Fruit fly (Drosophila melanogaster) whole organism, embryonic: Measurements from ENCODE around the gene CG11309.
A peak's percentile ranks its signal among the peaks of the same experiment; 100 is the strongest.

Source experiments
- Atf-2 ChIP-seq: fragments of 200-800 bp; sonication (Bioruptor generic); optimal IDR thresholded peaks from 2 replicates; lab custom pipeline; 2016; ENCODE audit warnings: missing biosample characterization, missing genetic modification characterization
- Awh ChIP-seq: fragments of 200-800 bp; sonication (Bioruptor generic); IDR thresholded peaks from 2 replicates; pipeline ENCODE4, ENCODE4 v1.3.6; 2022; ENCODE audit warnings: missing biosample characterization, missing genetic modification characterization
- CG11247 ChIP-seq: fragments of 200-800 bp; sonication (Bioruptor generic); IDR thresholded peaks from 2 replicates; pipeline ENCODE4 v1.3.6; 2022; ENCODE audit warnings: missing biosample characterization, missing genetic modification characterization
- CG11504 ChIP-seq: fragments of 200-800 bp; sonication (Bioruptor generic); optimal IDR thresholded peaks from 3 replicates; lab custom pipeline; 2019; ENCODE audit warnings: missing biosample characterization, mild to moderate bottlenecking, missing genetic modification characterization, moderate library complexity
- CG13123 ChIP-seq: fragments of 200-800 bp; sonication (Bioruptor generic); optimal IDR thresholded peaks from 2 replicates; lab custom pipeline; 2016; ENCODE audit warnings: missing biosample characterization, missing genetic modification characterization
- CG13424 ChIP-seq: fragments of 200-800 bp; sonication (Bioruptor generic); optimal IDR thresholded peaks from 2 replicates; lab custom pipeline; 2019; ENCODE audit warnings: missing biosample characterization, mild to moderate bottlenecking, missing genetic modification characterization, moderate library complexity
- CG1602 ChIP-seq: fragments of 200-800 bp; sonication (Bioruptor generic); optimal IDR thresholded peaks from 3 replicates; lab custom pipeline; 2016; ENCODE audit warnings: missing biosample characterization, missing genetic modification characterization
- CG18619 ChIP-seq: fragments of 200-800 bp; sonication (Bioruptor generic); optimal IDR thresholded peaks from 3 replicates; lab custom pipeline; 2017; ENCODE audit warnings: missing biosample characterization, mild to moderate bottlenecking, missing genetic modification characterization
- CG2202 ChIP-seq: fragments of 200-800 bp; sonication (Bioruptor generic); optimal IDR thresholded peaks from 2 replicates; lab custom pipeline; 2018; ENCODE audit warnings: missing biosample characterization, mild to moderate bottlenecking, missing genetic modification characterization
- CG32767 ChIP-seq: fragments of 200-800 bp; sonication (Bioruptor generic); IDR thresholded peaks from 2 replicates; pipeline ENCODE4 v1.3.6; 2022; ENCODE audit warnings: missing biosample characterization, missing genetic modification characterization
- CG3407 ChIP-seq: fragments of 200-800 bp; sonication (Bioruptor generic); optimal IDR thresholded peaks from 2 replicates; lab custom pipeline; 2018; ENCODE audit warnings: missing biosample characterization, mild to moderate bottlenecking, missing genetic modification characterization
- CG3838 ChIP-seq: fragments of 200-800 bp; sonication (Bioruptor generic); optimal IDR thresholded peaks from 3 replicates; lab custom pipeline; 2016; ENCODE audit warnings: missing biosample characterization, missing genetic modification characterization
- CG4730 ChIP-seq: fragments of 200-800 bp; sonication (Bioruptor generic); IDR thresholded peaks from 2 replicates; pipeline ENCODE4 v1.3.6; 2022; ENCODE audit warnings: missing biosample characterization, missing genetic modification characterization
- CG6175 ChIP-seq: fragments of 200-800 bp; sonication (Bioruptor generic); IDR thresholded peaks from 3 replicates; pipeline ENCODE4 v1.3.6; 2022; ENCODE audit warnings: missing biosample characterization, missing genetic modification characterization
- CG7271 ChIP-seq: fragments of 200-800 bp; sonication (Bioruptor generic); optimal IDR thresholded peaks from 2 replicates; lab custom pipeline; 2018; ENCODE audit warnings: missing biosample characterization, mild to moderate bottlenecking, missing genetic modification characterization, moderate library complexity
- CG7987 ChIP-seq: fragments of 200-800 bp; sonication (Bioruptor generic); optimal IDR thresholded peaks from 2 replicates; lab custom pipeline; 2018; ENCODE audit warnings: missing biosample characterization, mild to moderate bottlenecking, missing genetic modification characterization, moderate library complexity
- CG8478 ChIP-seq: fragments of >200 bp; optimal IDR thresholded peaks from 2 replicates; lab custom pipeline; 2018
- CG8765 ChIP-seq: fragments of 200-800 bp; sonication (Bioruptor generic); IDR thresholded peaks from 2 replicates; pipeline ENCODE4 v1.3.6; 2022; ENCODE audit warnings: missing biosample characterization, missing genetic modification characterization
- CG9797 ChIP-seq: fragments of 200-800 bp; sonication (Bioruptor generic); optimal IDR thresholded peaks from 3 replicates; lab custom pipeline; 2018; ENCODE audit warnings: missing biosample characterization, mild to moderate bottlenecking, missing genetic modification characterization
- GATAe ChIP-seq: fragments of 200-800 bp; sonication (Bioruptor generic); conservative IDR thresholded peaks from 2 replicates; pipeline ENCODE4 v1.3.6; 2022; ENCODE audit warnings: missing biosample characterization, missing genetic modification characterization
- HHEX ChIP-seq: fragments of 200-800 bp; sonication (Bioruptor generic); optimal IDR thresholded peaks from 3 replicates; lab custom pipeline; 2017; ENCODE audit warnings: missing biosample characterization, mild to moderate bottlenecking, missing genetic modification characterization, missing genetic modification reagents
- Mes4 ChIP-seq: fragments of 200-800 bp; sonication (Bioruptor generic); optimal IDR thresholded peaks from 2 replicates; lab custom pipeline; 2016; ENCODE audit warnings: missing biosample characterization, missing genetic modification characterization
- NC2β ChIP-seq: fragments of 200-800 bp; sonication (Bioruptor generic); optimal IDR thresholded peaks from 2 replicates; lab custom pipeline; 2016; ENCODE audit warnings: missing biosample characterization, missing genetic modification characterization
- Pdp1 ChIP-seq, 2 experiments: fragments of 200-800 bp; sonication (Bioruptor generic); optimal IDR thresholded peaks; 3 replicates each; lab custom pipeline; 2016; ENCODE audit warnings: missing biosample characterization in 2 of 2, missing genetic modification characterization in 2 of 2, mild to moderate bottlenecking in 1 of 2, moderate library complexity in 1 of 2
- Ravus ChIP-seq: fragments of 200-800 bp; sonication (Bioruptor generic); IDR thresholded peaks from 2 replicates; pipeline ENCODE4 v1.3.6; 2022; ENCODE audit warnings: missing biosample characterization, missing genetic modification characterization
- Side ChIP-seq: fragments of 200-800 bp; sonication (Bioruptor generic); optimal IDR thresholded peaks from 2 replicates; lab custom pipeline; 2016; ENCODE audit warnings: missing biosample characterization, missing genetic modification characterization
- Usf ChIP-seq: fragments of 200-800 bp; sonication (Bioruptor generic); optimal IDR thresholded peaks from 2 replicates; lab custom pipeline; 2017; ENCODE audit warnings: missing genotype, missing biosample characterization, missing genetic modification characterization
- ara ChIP-seq: fragments of 200-800 bp; sonication (Bioruptor generic); IDR thresholded peaks from 2 replicates; pipeline ENCODE4 v1.3.6; 2022; ENCODE audit warnings: missing biosample characterization, missing genetic modification characterization
- ato ChIP-seq: fragments of 200-800 bp; sonication (Bioruptor generic); IDR thresholded peaks from 2 replicates; pipeline ENCODE4 v1.3.6; 2022; ENCODE audit warnings: missing biosample characterization, missing genetic modification characterization; ENCODE audit not compliant: partially characterized antibody
- bowl ChIP-seq: fragments of 200-800 bp; sonication (Bioruptor generic); IDR thresholded peaks from 2 replicates; pipeline ENCODE4 v1.3.6; 2022; ENCODE audit warnings: missing biosample characterization, missing genetic modification characterization
- emc ChIP-seq: fragments of 200-800 bp; sonication (Bioruptor generic); optimal IDR thresholded peaks from 2 replicates; lab custom pipeline; 2016; ENCODE audit warnings: missing biosample characterization, missing genetic modification characterization
- fu2 ChIP-seq: fragments of 200-800 bp; sonication (Bioruptor generic); optimal IDR thresholded peaks from 2 replicates; lab custom pipeline; 2016; ENCODE audit warnings: missing biosample characterization, missing genetic modification characterization
- gce ChIP-seq: fragments of 200-800 bp; sonication (Bioruptor generic); IDR thresholded peaks from 3 replicates; pipeline ENCODE4 v1.3.6; 2022; ENCODE audit warnings: missing biosample characterization, missing genetic modification characterization
- gcm ChIP-seq: fragments of 200-800 bp; sonication (Bioruptor generic); optimal IDR thresholded peaks from 2 replicates; lab custom pipeline; 2019; ENCODE audit warnings: missing biosample characterization, mild to moderate bottlenecking, missing genetic modification characterization, moderate library complexity
- gem ChIP-seq: fragments of 200-800 bp; sonication (Bioruptor generic); optimal IDR thresholded peaks from 2 replicates; lab custom pipeline; 2019; ENCODE audit warnings: missing biosample characterization, mild to moderate bottlenecking, missing genetic modification characterization, moderate library complexity
- grn ChIP-seq: fragments of 200-800 bp; sonication (Bioruptor generic); optimal IDR thresholded peaks from 3 replicates; lab custom pipeline; 2017; ENCODE audit warnings: missing biosample characterization, missing genetic modification characterization
- jigr1 ChIP-seq: fragments of 200-800 bp; sonication (Bioruptor generic); IDR thresholded peaks from 3 replicates; pipeline ENCODE4 v1.3.6; 2022; ENCODE audit warnings: missing biosample characterization, missing genetic modification characterization
- mld ChIP-seq: fragments of 200-800 bp; sonication (Bioruptor generic); IDR thresholded peaks from 3 replicates; pipeline ENCODE4 v1.3.6; 2022; ENCODE audit warnings: missing biosample characterization, missing genetic modification characterization; ENCODE audit not compliant: partially characterized antibody
- nerfin-1 ChIP-seq: fragments of 200-800 bp; sonication (Bioruptor generic); optimal IDR thresholded peaks from 3 replicates; lab custom pipeline; 2019; ENCODE audit warnings: missing biosample characterization, mild to moderate bottlenecking, missing genetic modification characterization, moderate library complexity
- nom ChIP-seq: fragments of 200-800 bp; sonication (Bioruptor generic); optimal IDR thresholded peaks from 2 replicates; lab custom pipeline; 2017; ENCODE audit warnings: missing biosample characterization, missing genetic modification characterization, mild to moderate bottlenecking, moderate library complexity, missing genetic modification reagents
- oc ChIP-seq: fragments of 200-800 bp; sonication (Bioruptor generic); optimal IDR thresholded peaks from 2 replicates; lab custom pipeline; 2018; ENCODE audit warnings: missing biosample characterization, mild to moderate bottlenecking, missing genetic modification characterization, moderate library complexity
- odd ChIP-seq: fragments of 200-800 bp; sonication (Bioruptor generic); optimal IDR thresholded peaks from 2 replicates; lab custom pipeline; 2017; ENCODE audit warnings: missing biosample characterization, mild to moderate bottlenecking, missing genetic modification characterization
- pho ChIP-seq: fragments of 200-800 bp; sonication (Bioruptor generic); optimal IDR thresholded peaks from 2 replicates; lab custom pipeline; 2016; ENCODE audit warnings: missing biosample characterization, missing genetic modification characterization
- sc ChIP-seq, 3 experiments: fragments of >200 bp in 2 of 3; fragments of 200-800 bp in 1 of 3; sonication (Bioruptor generic) in 1 of 3; optimal IDR thresholded peaks; 2 replicates in 2 of 3; 3 replicates in 1 of 3; lab custom pipeline; 2017; ENCODE audit warnings: mild to moderate bottlenecking in 1 of 3, missing biosample characterization in 1 of 3, missing genetic modification characterization in 1 of 3, missing genetic modification reagents in 1 of 3
- scrt ChIP-seq: fragments of 200-800 bp; sonication (Bioruptor generic); optimal IDR thresholded peaks from 2 replicates; lab custom pipeline; 2018; ENCODE audit warnings: missing biosample characterization, mild to moderate bottlenecking, missing genetic modification characterization, moderate library complexity
- shn ChIP-seq: fragments of 200-800 bp; sonication (Bioruptor generic); optimal IDR thresholded peaks from 3 replicates; lab custom pipeline; 2016; ENCODE audit warnings: missing biosample characterization, missing genetic modification characterization
- slbo ChIP-seq: fragments of 200-800 bp; sonication (Bioruptor generic); IDR thresholded peaks from 2 replicates; pipeline ENCODE4 v1.3.6; 2022; ENCODE audit warnings: missing biosample characterization, missing genetic modification characterization
- slp2 ChIP-seq: fragments of 200-800 bp; sonication (Bioruptor generic); optimal IDR thresholded peaks from 2 replicates; lab custom pipeline; 2016; ENCODE audit warnings: missing biosample characterization, missing genetic modification characterization
- vnd ChIP-seq: fragments of 200-800 bp; sonication (Bioruptor generic); IDR thresholded peaks from 3 replicates; pipeline ENCODE4 v1.3.6; 2022; ENCODE audit warnings: missing biosample characterization, missing genetic modification characterization; ENCODE audit not compliant: partially characterized antibody

Gene CG11309

DNA sequence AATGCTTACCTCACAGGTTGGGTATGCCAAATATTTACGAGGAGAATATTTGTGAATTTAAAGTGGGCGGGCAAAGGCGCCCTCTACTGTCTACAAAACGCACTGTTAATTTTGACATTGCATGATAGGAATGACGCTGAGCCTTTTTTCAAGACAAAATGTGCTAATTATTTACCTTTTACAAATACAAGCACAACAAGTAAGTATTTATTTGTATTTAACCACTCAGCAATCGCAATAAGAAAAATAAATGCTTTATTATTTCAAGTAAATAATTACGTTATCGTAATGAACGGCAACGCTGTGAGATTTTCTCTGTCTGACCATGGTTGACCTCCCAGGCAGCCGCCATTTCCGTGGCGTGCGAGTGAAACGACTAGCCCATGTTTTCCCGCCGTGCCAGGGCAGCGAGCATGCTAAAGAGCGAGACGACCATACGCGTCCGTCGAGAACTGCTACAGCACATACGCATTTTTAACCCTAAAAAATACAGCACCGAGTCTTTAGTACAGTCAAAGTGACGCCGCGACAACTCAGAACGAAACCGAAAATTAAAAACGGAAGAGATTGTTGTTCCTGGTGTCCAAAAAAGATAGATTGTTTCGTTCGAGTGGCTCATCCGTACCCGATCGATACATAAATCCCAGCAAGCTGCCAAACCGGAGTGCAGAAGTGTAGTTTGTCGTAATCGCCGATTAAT lies 18.7 kb downstream of the CG11309 start, which contains the start of the genes CG12974 and pzg (continued):
- TF ChIP-seq emc (peak; percentile 47), mld (GFP tag; lab: Robert Waterston, UW) (peak; percentile 62; the same call in 1 of the 3 replicates), CG18619 (GFP tag; lab: Kevin White, UChicago) (peak; percentile 82), jigr1 (GFP tag; lab: Robert Waterston, UW) (peak; percentile 64; the same call in 1 of the 3 replicates), scrt (GFP tag; lab: Kevin White, UChicago) (peak; percentile 45), gem (tag; lab: Kevin White, UChicago) (peak; percentile 96), Ravus (GFP tag; lab: Robert Waterston, UW) (peak; percentile 10; the same call in 1 of the 2 replicates), CG8478 (lab: Kevin White, UChicago) (peak; percentile 94), sc (optimal IDR thresholded peaks at IDR 0.05; lab: Kevin White, UChicago) (no peak), sc (GFP tag; optimal IDR thresholded peaks at IDR 0.05; lab: Kevin White, UChicago) (peak; percentile 18), GATAe (GFP tag; lab: Robert Waterston, UW) (no peak), CG11504 (tag; lab: Kevin White, UChicago) (peak; percentile 74), vnd (GFP tag; lab: Robert Waterston, UW) (peak; percentile 73), shn (peak; percentile 86), oc (tag; lab: Kevin White, UChicago) (no peak), CG13424 (tag; lab: Kevin White, UChicago) (peak; percentile 96), CG3838 (peak; percentile 50), fu2 (GFP tag; lab: Kevin White, UChicago) (peak; percentile 79), slbo (GFP tag; lab: Robert Waterston, UW) (peak; percentile 88), bowl (GFP tag; lab: Robert Waterston, UW) (no peak), Awh (peak; percentile 21; the same call in 1 of the 2 replicates), gcm (no peak), CG13123 (GFP tag; lab: Kevin White, UChicago) (peak; percentile 15), ato (GFP tag; lab: Robert Waterston, UW) (peak; percentile 67; the same call in 1 of the 2 replicates), CG4730 (GFP tag; lab: Robert Waterston, UW) (peak; percentile 61), CG7987 (peak; percentile 75), CG9797 (GFP tag; lab: Kevin White, UChicago) (peak; percentile 71), CG6175 (0 out of 3 replicates have a peak, but pooled peaks have one; percentile 6), CG11247 (GFP tag; lab: Robert Waterston, UW) (peak; percentile 73), Usf (GFP tag; lab: Kevin White, UChicago) (peak; percentile 61), pho (GFP tag; lab: Kevin White, UChicago) (peak; percentile 89), slp2 (GFP tag; lab: Kevin White, UChicago) (peak; percentile 48), CG1602 (GFP tag; lab: Kevin White, UChicago) (peak; percentile 83), CG3407 (peak; percentile 59), CG8765 (GFP tag; lab: Robert Waterston, UW) (peak; percentile 86), Pdp1 (GFP tag; optimal IDR thresholded peaks at IDR 0.05; lab: Kevin White, UChicago) (peak; percentile 61 to 72), HHEX (GFP tag; lab: Kevin White, UChicago) (peak; percentile 44), NC2β (peak; percentile 80), nom (GFP tag; lab: Kevin White, UChicago) (peak; percentile 51), gce (GFP tag; lab: Robert Waterston, UW) (no peak), nerfin-1 (tag; lab: Kevin White, UChicago) (peak; percentile 78), Mes4 (peak; percentile 79), grn (GFP tag; lab: Kevin White, UChicago) (no peak), CG2202 (tag; lab: Kevin White, UChicago) (peak; percentile 7), CG32767 (GFP tag; lab: Robert Waterston, UW) (peak; percentile 48; the same call in 1 of the 2 replicates), ara (peak; percentile 82), Atf-2 (GFP tag; lab: Kevin White, UChicago) (peak; percentile 51), odd (no peak), Side (GFP tag; lab: Kevin White, UChicago) (peak; percentile 48), CG7271 (tag; lab: Kevin White, UChicago) (peak; percentile 64)
